Worm (Caenorhabditis elegans): ENCODE measurements around the gene epg-5.

ce11 chrII:6637854-6638253 lies 28.7 kb upstream of the epg-5 start:
- TF ChIP-seq C38D4.7 (GFP tag; optimal IDR thresholded peaks at IDR 0.05) (no peak), hlh-30 (tag; optimal IDR thresholded peaks at IDR 0.05; ENCODE audit: insufficient read depth) (no peak), fkh-6 (tag; optimal IDR thresholded peaks at IDR 0.05) (no peak), eyg-1 (tag; optimal IDR thresholded peaks at IDR 0.05) (no peak), ceh-18 (tag; optimal IDR thresholded peaks at IDR 0.05) (no peak), nfya-1 (tag; optimal IDR thresholded peaks at IDR 0.05) (no peak), pqm-1 (tag; optimal IDR thresholded peaks at IDR 0.05) (no peak), dve-1 (tag; optimal IDR thresholded peaks at IDR 0.05) (no peak), syd-9 (tag; optimal IDR thresholded peaks at IDR 0.05) (no peak), nhr-11 (tag; optimal IDR thresholded peaks at IDR 0.05) (no peak), npax-4 (tag; optimal IDR thresholded peaks at IDR 0.05) (no peak), unc-3 (GFP tag; conservative IDR thresholded peaks at IDR 0.05) (no peak), unc-3 (tag; optimal IDR thresholded peaks at IDR 0.05) (no peak), dmd-4 (tag; optimal IDR thresholded peaks at IDR 0.05; ENCODE audit: borderline replicate concordance) (no peak), zip-5 (tag; optimal IDR thresholded peaks at IDR 0.05) (no peak)

Measured in whole organism, late embryonic.